Worm (Caenorhabditis elegans): ENCODE measurements around the gene F43G6.10.

The F43G6.10 gene

ce11 chrII:11808979-11809378, at the start of gene F43G6.10:
Gene F43G6.10, plus strand, starts transcription at chrII:11809349.
- TF ChIP-seq ztf-23 (GFP tag; IDR thresholded peaks at IDR 0.05) (no peak), med-1 (GFP tag; optimal IDR thresholded peaks at IDR 0.05; ENCODE audit: insufficient read depth) (no peak), ztf-29 (GFP tag; IDR thresholded peaks at IDR 0.05) (no peak), ref-1 (GFP tag; conservative IDR thresholded peaks at IDR 0.05) (no peak), tab-1 (GFP tag; IDR thresholded peaks at IDR 0.05) (no peak), flt-1 (GFP tag; IDR thresholded peaks at IDR 0.05) (no peak), klf-2 (GFP tag; conservative IDR thresholded peaks at IDR 0.05) (no peak), T22C8.4 (GFP tag; IDR thresholded peaks at IDR 0.05) (no peak), cog-1 (tag; optimal IDR thresholded peaks at IDR 0.05) (no peak)

ce11 chrII:11761806-11762512, 47.2 kb upstream of the F43G6.10 start:
- TF ChIP-seq ztf-29 (GFP tag; IDR thresholded peaks at IDR 0.05) (no peak), tab-1 (GFP tag; IDR thresholded peaks at IDR 0.05) (no peak), ztf-23 (GFP tag; IDR thresholded peaks at IDR 0.05) (no peak), med-1 (GFP tag; optimal IDR thresholded peaks at IDR 0.05; ENCODE audit: insufficient read depth) (no peak), cog-1 (tag; optimal IDR thresholded peaks at IDR 0.05) (no peak), T22C8.4 (GFP tag; IDR thresholded peaks at IDR 0.05) (no peak), flt-1 (GFP tag; IDR thresholded peaks at IDR 0.05) (no peak), ref-1 (GFP tag; conservative IDR thresholded peaks at IDR 0.05) (no peak), klf-2 (GFP tag; conservative IDR thresholded peaks at IDR 0.05) (no peak)

ce11 chrII:11765506-11766152, 43.5 kb upstream of the F43G6.10 start:
- 0 out of 2 replicates have a peak, but pooled peaks have one; percentile 28 for TF ChIP-seq tab-1 (GFP tag; IDR thresholded peaks at IDR 0.05)
- TF ChIP-seq klf-2 (GFP tag; conservative IDR thresholded peaks at IDR 0.05) = no peak
- TF ChIP-seq T22C8.4 (GFP tag; IDR thresholded peaks at IDR 0.05) = no peak
- TF ChIP-seq ztf-23 (GFP tag; IDR thresholded peaks at IDR 0.05) = no peak
- no peak for TF ChIP-seq cog-1 (tag; optimal IDR thresholded peaks at IDR 0.05)
- no peak for TF ChIP-seq med-1 (GFP tag; optimal IDR thresholded peaks at IDR 0.05; ENCODE audit: insufficient read depth)
- TF ChIP-seq ref-1 (GFP tag; conservative IDR thresholded peaks at IDR 0.05) = no peak

ce11 chrII:11766472-11766871, 42.7 kb upstream of the F43G6.10 start, which contains the start of gene F44E5.2:
Gene F44E5.2, plus strand, starts transcription at chrII:11766772.
- no peak for TF ChIP-seq ref-1 (GFP tag; conservative IDR thresholded peaks at IDR 0.05)
- TF ChIP-seq cog-1 (tag; optimal IDR thresholded peaks at IDR 0.05) = no peak
- TF ChIP-seq med-1 (GFP tag; optimal IDR thresholded peaks at IDR 0.05; ENCODE audit: insufficient read depth) = no peak
- TF ChIP-seq ztf-29 (GFP tag; IDR thresholded peaks at IDR 0.05) = no peak
- no peak for TF ChIP-seq tab-1 (GFP tag; IDR thresholded peaks at IDR 0.05)
- no peak for TF ChIP-seq T22C8.4 (GFP tag; IDR thresholded peaks at IDR 0.05)
- no peak for TF ChIP-seq flt-1 (GFP tag; IDR thresholded peaks at IDR 0.05)
- no peak for TF ChIP-seq klf-2 (GFP tag; conservative IDR thresholded peaks at IDR 0.05)
- TF ChIP-seq ztf-23 (GFP tag; IDR thresholded peaks at IDR 0.05) = no peak

- TF ChIP-seq ztf-23 (GFP tag; IDR thresholded peaks at IDR 0.05) = no peak
- TF ChIP-seq ztf-29 (GFP tag; IDR thresholded peaks at IDR 0.05) = no peak
- no peak for TF ChIP-seq ref-1 (GFP tag; conservative IDR thresholded peaks at IDR 0.05)
- no peak for TF ChIP-seq tab-1 (GFP tag; IDR thresholded peaks at IDR 0.05)
- TF ChIP-seq med-1 (GFP tag; optimal IDR thresholded peaks at IDR 0.05; ENCODE audit: insufficient read depth) = no peak
- TF ChIP-seq klf-2 (GFP tag; conservative IDR thresholded peaks at IDR 0.05) = no peak
- no peak for TF ChIP-seq flt-1 (GFP tag; IDR thresholded peaks at IDR 0.05)
- no peak for TF ChIP-seq T22C8.4 (GFP tag; IDR thresholded peaks at IDR 0.05)
- no peak for TF ChIP-seq cog-1 (tag; optimal IDR thresholded peaks at IDR 0.05)
Observed at ce11 chrII:11772364-11772763, 36.8 kb upstream of the F43G6.10 start, which contains the start of gene F44E5.15. Gene F44E5.15, plus strand, starts transcription at chrII:11772664.

ce11 chrII:11774218-11774617, 34.9 kb upstream of the F43G6.10 start, which contains the start of gene F44E5.1:
Gene F44E5.1, minus strand, starts transcription at chrII:11774559.
- TF ChIP-seq ztf-23 (GFP tag; IDR thresholded peaks at IDR 0.05) = no peak

ce11 chrII:11777893-11778480, 31.2 kb upstream of the F43G6.10 start, which contains the start of the genes patr-1 and dna-2:
Gene patr-1, minus strand, starts transcription at chrII:11777943.
Gene dna-2, plus strand, starts transcription at chrII:11778430.
- TF ChIP-seq T22C8.4 (GFP tag; IDR thresholded peaks at IDR 0.05) (no peak), cog-1 (tag; optimal IDR thresholded peaks at IDR 0.05) (no peak), flt-1 (GFP tag; IDR thresholded peaks at IDR 0.05) (no peak), ztf-23 (GFP tag; IDR thresholded peaks at IDR 0.05) (no peak), ref-1 (GFP tag; conservative IDR thresholded peaks at IDR 0.05) (no peak), ztf-29 (GFP tag; IDR thresholded peaks at IDR 0.05) (no peak), med-1 (GFP tag; optimal IDR thresholded peaks at IDR 0.05; ENCODE audit: insufficient read depth) (no peak), klf-2 (GFP tag; conservative IDR thresholded peaks at IDR 0.05) (no peak), tab-1 (GFP tag; IDR thresholded peaks at IDR 0.05) (no peak)

- TF ChIP-seq ref-1 (GFP tag; conservative IDR thresholded peaks at IDR 0.05) (no peak), klf-2 (GFP tag; conservative IDR thresholded peaks at IDR 0.05) (no peak)
Observed at ce11 chrII:11782493-11782892, 26.7 kb upstream of the F43G6.10 start, which contains the start of gene F43G6.16. Gene F43G6.16, minus strand, starts transcription at chrII:11782633.

- TF ChIP-seq med-1 (GFP tag; optimal IDR thresholded peaks at IDR 0.05; ENCODE audit: insufficient read depth) (no peak), ztf-23 (GFP tag; IDR thresholded peaks at IDR 0.05) (no peak), ref-1 (GFP tag; conservative IDR thresholded peaks at IDR 0.05) (no peak), klf-2 (GFP tag; conservative IDR thresholded peaks at IDR 0.05) (no peak), ztf-29 (GFP tag; IDR thresholded peaks at IDR 0.05) (no peak), tab-1 (GFP tag; IDR thresholded peaks at IDR 0.05) (no peak), flt-1 (GFP tag; IDR thresholded peaks at IDR 0.05) (no peak), cog-1 (tag; optimal IDR thresholded peaks at IDR 0.05) (no peak), T22C8.4 (GFP tag; IDR thresholded peaks at IDR 0.05) (no peak)
Observed at ce11 chrII:11788025-11788424, 21.1 kb upstream of the F43G6.10 start.

Data from whole organism, midembryonic.